Worm (Caenorhabditis elegans) whole organism, late embryonic: ENCODE results near the gene idpp-6.

Experiments
- C08G9.2 ChIP-seq: sonication (generic microtip); optimal IDR thresholded peaks from 2 replicates; lab custom pipeline; 2016; ENCODE audit warnings: mild to moderate bottlenecking, missing genetic modification characterization, moderate library complexity, missing compliant biosample characterization
- C38D4.7 ChIP-seq: fragments of 200-800 bp; sonication (Bioruptor generic); optimal IDR thresholded peaks from 2 replicates; lab custom pipeline; 2018; ENCODE audit warnings: mild to moderate bottlenecking, missing genetic modification characterization, moderate library complexity, missing compliant biosample characterization
- F13H6.1 ChIP-seq: sonication (generic microtip); optimal IDR thresholded peaks from 2 replicates; lab custom pipeline; 2016; ENCODE audit warnings: missing genetic modification characterization, missing compliant biosample characterization
- K02D7.2 ChIP-seq: sonication (generic microtip); optimal IDR thresholded peaks from 2 replicates; lab custom pipeline; 2017; ENCODE audit warnings: mild to moderate bottlenecking, missing genetic modification characterization, missing compliant biosample characterization
- K09A11.1 ChIP-seq: sonication (generic microtip); optimal IDR thresholded peaks from 2 replicates; lab custom pipeline; 2017; ENCODE audit warnings: antibody characterized with exemption, mild to moderate bottlenecking, missing genetic modification characterization, missing compliant biosample characterization; ENCODE audit not compliant: insufficient read depth
- T23F11.4 ChIP-seq: fragments of 200-800 bp; sonication (Bioruptor generic); optimal IDR thresholded peaks from 2 replicates; lab custom pipeline; 2018; ENCODE audit warnings: mild to moderate bottlenecking, missing genetic modification characterization, missing compliant biosample characterization
- Y22D7AL.16 ChIP-seq: sonication (generic microtip); optimal IDR thresholded peaks from 2 replicates; lab custom pipeline; 2016; ENCODE audit warnings: missing genetic modification characterization, missing compliant biosample characterization
- ahr-1 ChIP-seq: sonication (generic microtip); optimal IDR thresholded peaks from 2 replicates; lab custom pipeline; 2016; ENCODE audit warnings: missing genetic modification characterization, missing compliant biosample characterization
- ama-1 ChIP-seq: fragments of 150-350 bp; optimal IDR thresholded peaks from 2 replicates; lab custom pipeline; 2014
- ceh-18 ChIP-seq: sonication (generic microtip); optimal IDR thresholded peaks from 2 replicates; lab custom pipeline; 2016; ENCODE audit warnings: missing genetic modification characterization, missing compliant biosample characterization
- ceh-2 ChIP-seq: sonication (generic microtip); optimal IDR thresholded peaks from 2 replicates; lab custom pipeline; 2016; ENCODE audit warnings: missing genotype, missing genetic modification characterization, missing compliant biosample characterization
- ceh-22 ChIP-seq: sonication (generic microtip); optimal IDR thresholded peaks from 2 replicates; lab custom pipeline; 2017; ENCODE audit warnings: missing biosample characterization, missing genetic modification characterization
- ceh-24 ChIP-seq: sonication (generic microtip); optimal IDR thresholded peaks from 2 replicates; lab custom pipeline; 2016; ENCODE audit warnings: mild to moderate bottlenecking, missing genetic modification characterization, missing compliant biosample characterization
- ceh-30 ChIP-seq: fragments of 150-350 bp; optimal IDR thresholded peaks from 2 replicates; lab custom pipeline; 2014; ENCODE audit warnings: missing biosample characterization, missing genetic modification characterization
- ceh-31 ChIP-seq: sonication (generic microtip); optimal IDR thresholded peaks from 2 replicates; lab custom pipeline; 2016; ENCODE audit warnings: missing genetic modification characterization, missing compliant biosample characterization
- ceh-34 ChIP-seq: sonication (generic microtip); optimal IDR thresholded peaks from 2 replicates; lab custom pipeline; 2016; ENCODE audit warnings: mild to moderate bottlenecking, missing genetic modification characterization, missing compliant biosample characterization
- ceh-45 ChIP-seq: fragments of 200-800 bp; sonication (Bioruptor generic); IDR thresholded peaks from 2 replicates; pipeline ENCODE4 v1.3.6; 2022; ENCODE audit warnings: missing genetic modification reagents, missing genetic modification characterization, missing compliant biosample characterization
- ceh-9 ChIP-seq: sonication (generic microtip); optimal IDR thresholded peaks from 2 replicates; lab custom pipeline; 2016; ENCODE audit warnings: mild to moderate bottlenecking, missing genetic modification characterization, inconsistent platforms, missing compliant biosample characterization
- che-1 ChIP-seq: sonication (generic microtip); optimal IDR thresholded peaks from 2 replicates; lab custom pipeline; 2016; ENCODE audit warnings: mild to moderate bottlenecking, missing genetic modification characterization, missing compliant biosample characterization
- dmd-4 ChIP-seq: sonication (generic microtip); optimal IDR thresholded peaks from 2 replicates; lab custom pipeline; 2016; ENCODE audit warnings: borderline replicate concordance, missing genetic modification characterization, missing compliant biosample characterization
- dve-1 ChIP-seq: sonication (generic microtip); optimal IDR thresholded peaks from 2 replicates; lab custom pipeline; 2017; ENCODE audit warnings: antibody characterized with exemption, mild to moderate bottlenecking, missing genetic modification characterization, missing compliant biosample characterization
- elt-2 ChIP-seq: sonication (generic microtip); optimal IDR thresholded peaks from 2 replicates; lab custom pipeline; 2016; ENCODE audit warnings: missing genetic modification reagents, missing genetic modification characterization, missing compliant biosample characterization
- eyg-1 ChIP-seq: sonication (generic microtip); optimal IDR thresholded peaks from 2 replicates; lab custom pipeline; 2016; ENCODE audit warnings: missing genotype, missing genetic modification characterization, missing compliant biosample characterization
- fax-1 ChIP-seq: sonication (generic microtip); optimal IDR thresholded peaks from 2 replicates; lab custom pipeline; 2016; ENCODE audit warnings: missing genotype, missing genetic modification characterization, missing compliant biosample characterization
- fkh-10 ChIP-seq: fragments of 150-350 bp; optimal IDR thresholded peaks from 2 replicates; lab custom pipeline; 2014; ENCODE audit warnings: missing biosample characterization, missing genetic modification reagents, missing genetic modification characterization
- gmeb-2 ChIP-seq: sonication (generic microtip); optimal IDR thresholded peaks from 2 replicates; lab custom pipeline; 2016; ENCODE audit warnings: missing genetic modification characterization, inconsistent platforms, missing compliant biosample characterization
- hlh-13 ChIP-seq: fragments of 200-800 bp; sonication (Bioruptor generic); optimal IDR thresholded peaks from 2 replicates; lab custom pipeline; 2018; ENCODE audit warnings: mild to moderate bottlenecking, missing genetic modification characterization, missing compliant biosample characterization
- hlh-15 ChIP-seq: sonication (generic microtip); optimal IDR thresholded peaks from 2 replicates; lab custom pipeline; 2016; ENCODE audit warnings: missing genetic modification characterization, missing compliant biosample characterization
- hlh-30 ChIP-seq: sonication (generic microtip); optimal IDR thresholded peaks from 2 replicates; lab custom pipeline; 2017; ENCODE audit warnings: antibody characterized with exemption, missing genetic modification characterization, missing compliant biosample characterization; ENCODE audit not compliant: insufficient read depth
- hlh-8 ChIP-seq: sonication (generic microtip); optimal IDR thresholded peaks from 2 replicates; lab custom pipeline; 2016; ENCODE audit warnings: missing genotype, missing genetic modification characterization, missing compliant biosample characterization
- lim-6 ChIP-seq: sonication (generic microtip); optimal IDR thresholded peaks from 2 replicates; lab custom pipeline; 2016; ENCODE audit warnings: missing genetic modification characterization, missing compliant biosample characterization
- lin-11 ChIP-seq: fragments of 200-800 bp; sonication (Bioruptor generic); optimal IDR thresholded peaks from 2 replicates; lab custom pipeline; 2018; ENCODE audit warnings: mild to moderate bottlenecking, missing genetic modification characterization, missing compliant biosample characterization
- madf-2 ChIP-seq: sonication (generic microtip); optimal IDR thresholded peaks from 2 replicates; lab custom pipeline; 2017; ENCODE audit warnings: missing genetic modification characterization, missing compliant biosample characterization
- nhr-11 ChIP-seq: fragments of 150-350 bp; optimal IDR thresholded peaks from 2 replicates; lab custom pipeline; 2014; ENCODE audit warnings: missing biosample characterization, missing genetic modification characterization
- nhr-232 ChIP-seq: sonication (generic microtip); optimal IDR thresholded peaks from 2 replicates; lab custom pipeline; 2016; ENCODE audit warnings: missing genetic modification characterization, missing compliant biosample characterization
- odd-2 ChIP-seq: sonication (generic microtip); optimal IDR thresholded peaks from 2 replicates; lab custom pipeline; 2017; ENCODE audit warnings: antibody characterized with exemption, mild to moderate bottlenecking, missing genetic modification characterization, missing compliant biosample characterization
- pat-9 ChIP-seq: fragments of 200-800 bp; sonication (Bioruptor generic); optimal IDR thresholded peaks from 2 replicates; lab custom pipeline; 2018; ENCODE audit warnings: mild to moderate bottlenecking, missing genetic modification characterization, moderate library complexity, missing compliant biosample characterization
- pha-4 ChIP-seq: fragments of 150-350 bp; optimal IDR thresholded peaks from 2 replicates; lab custom pipeline; 2018; ENCODE audit warnings: missing biosample characterization, missing genetic modification reagents, missing genetic modification characterization
- pqm-1 ChIP-seq: sonication (generic microtip); optimal IDR thresholded peaks from 2 replicates; lab custom pipeline; 2016; ENCODE audit warnings: missing genetic modification characterization, missing compliant biosample characterization
- ref-2 ChIP-seq: sonication (generic microtip); optimal IDR thresholded peaks from 2 replicates; lab custom pipeline; 2016; ENCODE audit warnings: missing genetic modification characterization, missing compliant biosample characterization
- sdc-2 ChIP-seq: sonication (generic microtip); optimal IDR thresholded peaks from 2 replicates; lab custom pipeline; 2016; ENCODE audit warnings: missing genotype, missing genetic modification characterization, missing compliant biosample characterization
- sox-2 ChIP-seq: fragments of 200-800 bp; sonication (Bioruptor generic); IDR thresholded peaks from 2 replicates; pipeline ENCODE4 v1.3.6; 2022; ENCODE audit warnings: missing genetic modification reagents, missing genetic modification characterization, missing compliant biosample characterization
- sox-4 ChIP-seq: sonication (generic microtip); optimal IDR thresholded peaks from 2 replicates; lab custom pipeline; 2017; ENCODE audit warnings: mild to moderate bottlenecking, missing genetic modification characterization, inconsistent platforms, missing compliant biosample characterization
- tbx-2 ChIP-seq: sonication (generic microtip); optimal IDR thresholded peaks from 2 replicates; lab custom pipeline; 2016; ENCODE audit warnings: missing genetic modification characterization, missing compliant biosample characterization
- ttx-3 ChIP-seq: sonication (generic microtip); optimal IDR thresholded peaks from 2 replicates; lab custom pipeline; 2016; ENCODE audit warnings: missing genetic modification reagents, missing genetic modification characterization, missing compliant biosample characterization
- unc-55 ChIP-seq: sonication (generic microtip); optimal IDR thresholded peaks from 2 replicates; lab custom pipeline; 2017; ENCODE audit warnings: missing biosample characterization, missing genetic modification reagents, missing genetic modification characterization
- unc-86 ChIP-seq: sonication (generic microtip); optimal IDR thresholded peaks from 2 replicates; lab custom pipeline; 2016; ENCODE audit warnings: missing genetic modification characterization, missing compliant biosample characterization
- zip-5 ChIP-seq: sonication (generic microtip); optimal IDR thresholded peaks from 2 replicates; lab custom pipeline; 2016; ENCODE audit warnings: missing genetic modification characterization, missing compliant biosample characterization
- ztf-16 ChIP-seq: sonication (generic microtip); optimal IDR thresholded peaks from 2 replicates; lab custom pipeline; 2017; ENCODE audit warnings: missing genetic modification characterization, missing compliant biosample characterization

idpp-6 gene

ce11 chrX:6742891-6743290 is 40.1 kb upstream of the idpp-6 start (continued):
- TF ChIP-seq ztf-16 (no peak), pqm-1 (tag; lab: Kevin White, UChicago) (no peak), zip-5 (tag; lab: Kevin White, UChicago) (no peak)

- TF ChIP-seq ttx-3 (no peak), tbx-2 (no peak), unc-55 (GFP tag; lab: Kevin White, UChicago) (no peak), C08G9.2 (tag; lab: Kevin White, UChicago) (no peak), pha-4 (no peak), ceh-9 (no peak), dmd-4 (tag; lab: Kevin White, UChicago) (no peak), C38D4.7 (GFP tag; lab: Kevin White, UChicago) (no peak), ceh-24 (tag; lab: Kevin White, UChicago) (no peak), ceh-2 (no peak), hlh-15 (tag; lab: Kevin White, UChicago) (no peak), che-1 (tag; lab: Kevin White, UChicago) (no peak), ceh-45 (no peak), ztf-16 (no peak), nhr-232 (tag; lab: Kevin White, UChicago) (no peak), elt-2 (no peak)
Measured at ce11 chrX:6743344-6743743, 39.6 kb upstream of the idpp-6 start.

ce11 chrX:6743853-6744346 is 39.1 kb upstream of the idpp-6 start:
- no peak for TF ChIP-seq ttx-3
- TF ChIP-seq ama-1 (lab: Kevin White, UChicago) = peak; percentile 38
- TF ChIP-seq ref-2 (tag; lab: Kevin White, UChicago) = peak; percentile 41
- no peak for TF ChIP-seq ahr-1
- TF ChIP-seq odd-2 (tag; lab: Kevin White, UChicago) = no peak
- TF ChIP-seq C38D4.7 (GFP tag; lab: Kevin White, UChicago) = no peak
- no peak for TF ChIP-seq gmeb-2 (tag; lab: Kevin White, UChicago)
- TF ChIP-seq C08G9.2 (tag; lab: Kevin White, UChicago) = no peak
- no peak for TF ChIP-seq lin-11 (tag; lab: Kevin White, UChicago)
- no peak for TF ChIP-seq che-1 (tag; lab: Kevin White, UChicago)
- TF ChIP-seq hlh-13 = no peak
- no peak for TF ChIP-seq K09A11.1 (tag; lab: Kevin White, UChicago)
- TF ChIP-seq zip-5 (tag; lab: Kevin White, UChicago) = no peak
- no peak for TF ChIP-seq ceh-45
- no peak for TF ChIP-seq dve-1 (tag; lab: Kevin White, UChicago)
- no peak for TF ChIP-seq ceh-30 (tag; lab: Kevin White, UChicago)
- TF ChIP-seq sdc-2 = no peak
- TF ChIP-seq K02D7.2 (tag; lab: Kevin White, UChicago) = no peak
- TF ChIP-seq ceh-18 (tag; lab: Kevin White, UChicago) = peak; percentile 74
- no peak for TF ChIP-seq lim-6
- no peak for TF ChIP-seq Y22D7AL.16
- no peak for TF ChIP-seq sox-4 (tag; lab: Kevin White, UChicago)
- TF ChIP-seq nhr-11 (tag; lab: Kevin White, UChicago) = no peak
- no peak for TF ChIP-seq sox-2 (GFP tag; lab: Robert Waterston, UW)
- TF ChIP-seq fkh-10 (GFP tag; lab: Kevin White, UChicago) = no peak
- TF ChIP-seq ceh-22 (tag; lab: Kevin White, UChicago) = no peak
- no peak for TF ChIP-seq madf-2 (tag; lab: Kevin White, UChicago)
- TF ChIP-seq hlh-8 (tag; lab: Kevin White, UChicago) = peak; percentile 3
- TF ChIP-seq unc-86 (tag; lab: Kevin White, UChicago) = no peak
- no peak for TF ChIP-seq eyg-1 (tag; lab: Kevin White, UChicago)
- no peak for TF ChIP-seq T23F11.4 (GFP tag; lab: Kevin White, UChicago)
- TF ChIP-seq ceh-34 = no peak
- TF ChIP-seq dmd-4 (tag; lab: Kevin White, UChicago) = no peak
- peak; percentile 18 for TF ChIP-seq F13H6.1
- TF ChIP-seq hlh-30 = peak; percentile 89
- no peak for TF ChIP-seq nhr-232 (tag; lab: Kevin White, UChicago)
- TF ChIP-seq unc-55 (GFP tag; lab: Kevin White, UChicago) = peak; percentile 64
- TF ChIP-seq pat-9 (tag; lab: Kevin White, UChicago) = no peak
- TF ChIP-seq ceh-31 (tag; lab: Kevin White, UChicago) = no peak
- peak; percentile 46 for TF ChIP-seq pqm-1 (tag; lab: Kevin White, UChicago)
- no peak for TF ChIP-seq fax-1
